Fruit fly (Drosophila melanogaster): ENCODE results near the gene CG14985.

CG14985 gene

dm6 chr3L:4028305-4028704, 25.0 kb downstream of the CG14985 start, which contains the start of the genes Gr64b and Gr64c:
TSS of gene Gr64b (plus strand) at chr3L:4028605.
TSS of gene Gr64c (plus strand) at chr3L:4028605.
- TF ChIP-seq CG12219 (GFP tag; optimal IDR thresholded peaks at IDR 0.05) (no peak), org-1 (GFP tag; optimal IDR thresholded peaks at IDR 0.05) (no peak), Camta (GFP tag; optimal IDR thresholded peaks at IDR 0.05) (no peak), fd64A (GFP tag; optimal IDR thresholded peaks at IDR 0.05) (no peak), CG4820 (GFP tag; optimal IDR thresholded peaks at IDR 0.05) (no peak), cato (GFP tag; optimal IDR thresholded peaks at IDR 0.05; ENCODE audit: borderline replicate concordance) (no peak), CkIIα-i1 (GFP tag; IDR thresholded peaks at IDR 0.05) (no peak), CG4360 (GFP tag; IDR thresholded peaks at IDR 0.05) (no peak), tap (tag; optimal IDR thresholded peaks at IDR 0.05) (no peak), Antp (GFP tag; optimal IDR thresholded peaks at IDR 0.05) (no peak)

- TF ChIP-seq CG6813 (GFP tag; optimal IDR thresholded peaks at IDR 0.05) (no peak), Ets65A (GFP tag) (peak; percentile 56)
Measured at dm6 chr3L:4031762-4032161, 28.5 kb downstream of the CG14985 start, which contains the start of the genes Gr64d and Gr64e. TSS of gene Gr64d (plus strand) at chr3L:4032062. TSS of gene Gr64e (plus strand) at chr3L:4032141.

dm6 chr3L:4035499-4035898, 32.2 kb downstream of the CG14985 start, which contains the start of gene Gr64f:
TSS of gene Gr64f (plus strand) at chr3L:4035799.
- TF ChIP-seq Asciz (GFP tag; optimal IDR thresholded peaks at IDR 0.05) (no peak), ems (GFP tag; optimal IDR thresholded peaks at IDR 0.05) (no peak), zen (tag; optimal IDR thresholded peaks at IDR 0.05) (peak; percentile 21), CG6791 (GFP tag; IDR thresholded peaks at IDR 0.05; ENCODE audit: partially characterized antibody) (no peak), CG17912 (GFP tag; optimal IDR thresholded peaks at IDR 0.05) (no peak)

- TF ChIP-seq hkb (optimal IDR thresholded peaks at IDR 0.05) (peak; percentile 88), hkb (GFP tag; IDR thresholded peaks at IDR 0.05) (peak; percentile 47), CG16813 (GFP tag; IDR thresholded peaks at IDR 0.05; ENCODE audit: partially characterized antibody) (peak; percentile 49; the same call in 2 of the 3 replicates), Sry-β (GFP tag; optimal IDR thresholded peaks at IDR 0.05) (peak; percentile 36), Oli (tag; optimal IDR thresholded peaks at IDR 0.05) (peak; percentile 59), Meics (GFP tag; optimal IDR thresholded peaks at IDR 0.05) (peak; percentile 58), Dad (GFP tag; optimal IDR thresholded peaks at IDR 0.05) (no peak), shn (GFP tag; optimal IDR thresholded peaks at IDR 0.05) (no peak), fd102C (GFP tag; optimal IDR thresholded peaks at IDR 0.05) (no peak), CG2875 (GFP tag; optimal IDR thresholded peaks at IDR 0.05) (no peak), CG11093 (GFP tag; IDR thresholded peaks at IDR 0.05) (peak; percentile 78; the same call in 2 of the 3 replicates), vvl (GFP tag; IDR thresholded peaks at IDR 0.05) (peak; percentile 83), dpn (GFP tag; optimal IDR thresholded peaks at IDR 0.05) (peak; percentile 32 to 79), dm (GFP tag; optimal IDR thresholded peaks at IDR 0.05) (peak; percentile 38), CG11398 (GFP tag; optimal IDR thresholded peaks at IDR 0.05) (no peak), H2.0 (GFP tag; IDR thresholded peaks at IDR 0.05) (peak; percentile 72), vfl (GFP tag; optimal IDR thresholded peaks at IDR 0.05) (no peak), CG3407 (GFP tag; optimal IDR thresholded peaks at IDR 0.05) (peak; percentile 59), Oaz (GFP tag; IDR thresholded peaks at IDR 0.05) (peak; percentile 68), gcm2 (GFP tag; optimal IDR thresholded peaks at IDR 0.05) (no peak), CG11695 (GFP tag; IDR thresholded peaks at IDR 0.05) (no peak; the same call in 2 of the 3 replicates), CG11560 (tag; IDR thresholded peaks at IDR 0.05) (peak; percentile 77; the same call in 2 of the 3 replicates), TFAM (GFP tag; optimal IDR thresholded peaks at IDR 0.05) (no peak), CG6813 (GFP tag; optimal IDR thresholded peaks at IDR 0.05) (no peak), CG34422 (GFP tag; IDR thresholded peaks at IDR 0.05) (peak; percentile 91), Awh (GFP tag; IDR thresholded peaks at IDR 0.05) (no peak), corto (GFP tag; optimal IDR thresholded peaks at IDR 0.05) (no peak), CG8765 (GFP tag; IDR thresholded peaks at IDR 0.05) (peak; percentile 75; the same call in 1 of the 2 replicates), B-H2 (GFP tag; optimal IDR thresholded peaks at IDR 0.05) (no peak)
Measured at dm6 chr3L:4040247-4040925, 37.1 kb downstream of the CG14985 start, which contains the start of the genes CG11593 and Rcd5. TSS of gene CG11593 (minus strand) at chr3L:4040482. TSS of gene Rcd5 (plus strand) at chr3L:4040529.

All from whole organism, embryonic.